Worm (Caenorhabditis elegans) whole organism, late embryonic: ENCODE data around the gene F46F2.5.

Source experiments
- C38D4.7 ChIP-seq: fragments of 200-800 bp; sonication (Bioruptor generic); optimal IDR thresholded peaks from 2 replicates; lab custom pipeline; 2018; ENCODE audit warnings: mild to moderate bottlenecking, missing genetic modification characterization, moderate library complexity, missing compliant biosample characterization
- Y22D7AL.16 ChIP-seq: sonication (generic microtip); optimal IDR thresholded peaks from 2 replicates; lab custom pipeline; 2016; ENCODE audit warnings: missing genetic modification characterization, missing compliant biosample characterization
- ceh-14 ChIP-seq: sonication (generic microtip); optimal IDR thresholded peaks from 2 replicates; lab custom pipeline; 2016; ENCODE audit warnings: missing genotype, missing genetic modification characterization, missing compliant biosample characterization
- ceh-18 ChIP-seq: sonication (generic microtip); optimal IDR thresholded peaks from 2 replicates; lab custom pipeline; 2016; ENCODE audit warnings: missing genetic modification characterization, missing compliant biosample characterization
- ceh-19 ChIP-seq: fragments of 200-800 bp; sonication (Bioruptor generic); optimal IDR thresholded peaks from 2 replicates; lab custom pipeline; 2018; ENCODE audit warnings: mild to moderate bottlenecking, missing genetic modification characterization, missing compliant biosample characterization
- ceh-22 ChIP-seq: sonication (generic microtip); optimal IDR thresholded peaks from 2 replicates; lab custom pipeline; 2017; ENCODE audit warnings: missing biosample characterization, missing genetic modification characterization
- ceh-24 ChIP-seq: sonication (generic microtip); optimal IDR thresholded peaks from 2 replicates; lab custom pipeline; 2016; ENCODE audit warnings: mild to moderate bottlenecking, missing genetic modification characterization, missing compliant biosample characterization
- ceh-34 ChIP-seq: sonication (generic microtip); optimal IDR thresholded peaks from 2 replicates; lab custom pipeline; 2016; ENCODE audit warnings: mild to moderate bottlenecking, missing genetic modification characterization, missing compliant biosample characterization
- ceh-45 ChIP-seq: fragments of 200-800 bp; sonication (Bioruptor generic); IDR thresholded peaks from 2 replicates; pipeline ENCODE4 v1.3.6; 2022; ENCODE audit warnings: missing genetic modification reagents, missing genetic modification characterization, missing compliant biosample characterization
- ceh-9 ChIP-seq: sonication (generic microtip); optimal IDR thresholded peaks from 2 replicates; lab custom pipeline; 2016; ENCODE audit warnings: mild to moderate bottlenecking, missing genetic modification characterization, inconsistent platforms, missing compliant biosample characterization
- che-1 ChIP-seq: sonication (generic microtip); optimal IDR thresholded peaks from 2 replicates; lab custom pipeline; 2016; ENCODE audit warnings: mild to moderate bottlenecking, missing genetic modification characterization, missing compliant biosample characterization
- dmd-4 ChIP-seq: sonication (generic microtip); optimal IDR thresholded peaks from 2 replicates; lab custom pipeline; 2016; ENCODE audit warnings: borderline replicate concordance, missing genetic modification characterization, missing compliant biosample characterization
- dve-1 ChIP-seq: sonication (generic microtip); optimal IDR thresholded peaks from 2 replicates; lab custom pipeline; 2017; ENCODE audit warnings: antibody characterized with exemption, mild to moderate bottlenecking, missing genetic modification characterization, missing compliant biosample characterization
- elt-2 ChIP-seq: sonication (generic microtip); optimal IDR thresholded peaks from 2 replicates; lab custom pipeline; 2016; ENCODE audit warnings: missing genetic modification reagents, missing genetic modification characterization, missing compliant biosample characterization
- ets-4 ChIP-seq: sonication (generic microtip); optimal IDR thresholded peaks from 2 replicates; lab custom pipeline; 2016; ENCODE audit warnings: missing genetic modification characterization, missing compliant biosample characterization
- fax-1 ChIP-seq: sonication (generic microtip); optimal IDR thresholded peaks from 2 replicates; lab custom pipeline; 2016; ENCODE audit warnings: missing genotype, missing genetic modification characterization, missing compliant biosample characterization
- fkh-10 ChIP-seq: fragments of 150-350 bp; optimal IDR thresholded peaks from 2 replicates; lab custom pipeline; 2014; ENCODE audit warnings: missing biosample characterization, missing genetic modification reagents, missing genetic modification characterization
- fkh-6 ChIP-seq: sonication (generic microtip); optimal IDR thresholded peaks from 2 replicates; lab custom pipeline; 2016; ENCODE audit warnings: missing genetic modification characterization, missing compliant biosample characterization
- hlh-15 ChIP-seq: sonication (generic microtip); optimal IDR thresholded peaks from 2 replicates; lab custom pipeline; 2016; ENCODE audit warnings: missing genetic modification characterization, missing compliant biosample characterization
- hlh-30 ChIP-seq: sonication (generic microtip); optimal IDR thresholded peaks from 2 replicates; lab custom pipeline; 2017; ENCODE audit warnings: antibody characterized with exemption, missing genetic modification characterization, missing compliant biosample characterization; ENCODE audit not compliant: insufficient read depth
- hlh-6 ChIP-seq: sonication (generic microtip); optimal IDR thresholded peaks from 2 replicates; lab custom pipeline; 2016; ENCODE audit warnings: missing genotype, missing genetic modification characterization, missing compliant biosample characterization
- hlh-8 ChIP-seq: sonication (generic microtip); optimal IDR thresholded peaks from 2 replicates; lab custom pipeline; 2016; ENCODE audit warnings: missing genotype, missing genetic modification characterization, missing compliant biosample characterization
- mec-3 ChIP-seq: sonication (generic microtip); optimal IDR thresholded peaks from 2 replicates; lab custom pipeline; 2016; ENCODE audit warnings: borderline replicate concordance, missing genetic modification characterization, missing compliant biosample characterization
- nfya-1 ChIP-seq: sonication (generic microtip); optimal IDR thresholded peaks from 2 replicates; lab custom pipeline; 2017; ENCODE audit warnings: missing genetic modification characterization, mild to moderate bottlenecking, missing compliant biosample characterization, antibody characterized with exemption, moderate library complexity
- nhr-11 ChIP-seq: fragments of 150-350 bp; optimal IDR thresholded peaks from 2 replicates; lab custom pipeline; 2014; ENCODE audit warnings: missing biosample characterization, missing genetic modification characterization
- odd-2 ChIP-seq: sonication (generic microtip); optimal IDR thresholded peaks from 2 replicates; lab custom pipeline; 2017; ENCODE audit warnings: antibody characterized with exemption, mild to moderate bottlenecking, missing genetic modification characterization, missing compliant biosample characterization
- pag-3 ChIP-seq: sonication (generic microtip); optimal IDR thresholded peaks from 2 replicates; lab custom pipeline; 2016; ENCODE audit warnings: missing compliant biosample characterization, missing genetic modification characterization, borderline replicate concordance
- pros-1 ChIP-seq: fragments of 150-350 bp; optimal IDR thresholded peaks from 2 replicates; lab custom pipeline; 2014; ENCODE audit warnings: missing biosample characterization, missing genetic modification reagents, missing genetic modification characterization
- ref-2 ChIP-seq: sonication (generic microtip); optimal IDR thresholded peaks from 2 replicates; lab custom pipeline; 2016; ENCODE audit warnings: missing genetic modification characterization, missing compliant biosample characterization
- sdc-2 ChIP-seq: sonication (generic microtip); optimal IDR thresholded peaks from 2 replicates; lab custom pipeline; 2016; ENCODE audit warnings: missing genotype, missing genetic modification characterization, missing compliant biosample characterization
- sox-2 ChIP-seq: fragments of 200-800 bp; sonication (Bioruptor generic); IDR thresholded peaks from 2 replicates; pipeline ENCODE4 v1.3.6; 2022; ENCODE audit warnings: missing genetic modification reagents, missing genetic modification characterization, missing compliant biosample characterization
- sox-4 ChIP-seq: sonication (generic microtip); optimal IDR thresholded peaks from 2 replicates; lab custom pipeline; 2017; ENCODE audit warnings: mild to moderate bottlenecking, missing genetic modification characterization, inconsistent platforms, missing compliant biosample characterization
- syd-9 ChIP-seq: sonication (generic microtip); optimal IDR thresholded peaks from 2 replicates; lab custom pipeline; 2016; ENCODE audit warnings: mild to moderate bottlenecking, missing genetic modification characterization, moderate library complexity, missing compliant biosample characterization
- tbx-2 ChIP-seq: sonication (generic microtip); optimal IDR thresholded peaks from 2 replicates; lab custom pipeline; 2016; ENCODE audit warnings: missing genetic modification characterization, missing compliant biosample characterization
- tbx-7 ChIP-seq: sonication (generic microtip); optimal IDR thresholded peaks from 2 replicates; lab custom pipeline; 2016; ENCODE audit warnings: missing genotype, missing genetic modification characterization, missing compliant biosample characterization
- unc-42 ChIP-seq: sonication (generic microtip); optimal IDR thresholded peaks from 2 replicates; lab custom pipeline; 2016; ENCODE audit warnings: missing genotype, missing genetic modification characterization, missing compliant biosample characterization
- unc-55 ChIP-seq: sonication (generic microtip); optimal IDR thresholded peaks from 2 replicates; lab custom pipeline; 2017; ENCODE audit warnings: missing biosample characterization, missing genetic modification reagents, missing genetic modification characterization
- zip-5 ChIP-seq: sonication (generic microtip); optimal IDR thresholded peaks from 2 replicates; lab custom pipeline; 2016; ENCODE audit warnings: missing genetic modification characterization, missing compliant biosample characterization

The F46F2.5 gene

DNA sequence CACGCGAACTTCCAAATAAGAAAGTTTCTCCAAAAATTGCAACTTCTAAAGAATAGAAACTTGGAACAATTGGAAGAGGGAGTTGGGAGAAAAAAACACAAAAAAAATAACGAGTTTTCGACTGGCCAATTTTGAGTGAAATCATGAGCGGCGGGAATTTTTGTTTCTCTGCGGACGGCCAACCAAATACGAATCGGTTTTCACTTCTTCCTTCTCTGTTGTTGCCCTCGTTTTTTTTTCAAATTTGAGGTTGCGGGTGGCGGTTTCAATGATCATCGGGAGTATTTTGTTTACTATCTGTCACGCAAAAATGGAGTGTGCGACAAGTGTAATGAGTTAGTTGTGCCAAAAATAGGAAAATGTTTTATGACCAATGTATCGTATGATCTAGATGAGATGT is 28.8 kb upstream of the F46F2.5 start:
- TF ChIP-seq unc-42 (tag; lab: Kevin White, UChicago) (peak; percentile 14), odd-2 (tag; lab: Kevin White, UChicago) (no peak)

DNA sequence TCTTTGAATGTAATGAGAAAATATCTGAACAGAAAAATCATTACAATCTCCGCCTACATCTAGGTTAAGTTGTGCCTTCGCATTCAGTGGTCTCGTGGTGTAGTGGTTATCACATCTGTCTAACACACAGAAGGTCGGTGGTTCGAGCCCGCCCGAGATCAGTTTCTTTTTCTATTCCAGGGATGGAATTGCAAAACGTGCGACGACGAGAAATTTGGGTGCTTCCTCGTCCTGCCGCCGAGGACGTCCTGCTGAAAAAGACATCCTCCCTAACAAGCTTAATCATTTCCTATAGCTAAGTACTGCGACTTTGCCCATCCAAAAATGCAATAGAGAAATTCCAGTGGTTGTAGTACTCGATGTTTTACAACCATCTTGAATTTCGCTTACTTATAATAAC is 26.5 kb upstream of the F46F2.5 start:
- TF ChIP-seq elt-2 = peak; percentile 16
- TF ChIP-seq hlh-6 (tag; lab: Kevin White, UChicago) = no peak
- TF ChIP-seq, all 69 proteins: peak for 1

DNA sequence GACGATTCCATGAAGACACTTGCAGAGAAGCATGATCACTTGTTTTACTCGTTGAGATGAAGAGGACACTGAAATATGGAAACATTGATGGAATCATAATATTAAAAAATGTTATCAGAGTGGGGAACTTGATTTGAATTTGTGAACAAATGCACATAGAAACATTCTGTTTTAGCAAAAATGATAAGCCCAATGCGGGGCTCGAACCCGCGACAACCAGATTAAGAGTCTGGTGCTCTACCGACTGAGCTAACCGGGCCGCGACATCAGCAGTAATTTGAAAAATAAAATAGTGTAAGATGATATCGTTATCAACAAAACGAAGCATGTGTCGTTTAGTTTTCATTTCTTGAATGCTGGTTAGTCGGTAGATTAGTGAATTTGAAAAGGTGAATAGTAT is 21.4 kb upstream of the F46F2.5 start:
- TF ChIP-seq syd-9 (tag; lab: Kevin White, UChicago) (no peak), nfya-1 (no peak), ceh-18 (tag; lab: Kevin White, UChicago) (no peak), ceh-9 (tag; lab: Kevin White, UChicago) (no peak), fax-1 (tag; lab: Kevin White, UChicago) (no peak), hlh-8 (no peak), fkh-6 (tag; lab: Kevin White, UChicago) (no peak)

DNA sequence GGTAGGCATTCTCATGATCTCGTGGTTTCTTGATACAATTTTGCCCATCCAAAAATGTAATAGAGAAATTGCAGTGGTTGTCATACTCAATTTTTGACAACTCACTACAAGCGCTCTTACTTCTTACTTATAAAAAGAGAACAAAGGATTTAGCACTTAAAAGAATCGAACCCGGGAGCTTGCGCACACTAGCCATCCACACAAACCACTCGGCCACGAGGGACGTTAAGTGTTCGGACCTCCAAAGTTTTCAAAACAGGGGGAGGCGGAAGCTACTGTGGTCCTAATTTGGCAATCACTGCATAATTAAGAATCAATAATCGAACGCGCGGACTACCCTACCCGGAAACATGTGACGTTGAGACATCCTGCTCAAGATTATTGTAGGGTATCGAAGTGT is 19.8 kb upstream of the F46F2.5 start:
- TF ChIP-seq C38D4.7 (GFP tag; lab: Kevin White, UChicago) (no peak), ceh-34 (tag; lab: Kevin White, UChicago) (no peak), fax-1 (tag; lab: Kevin White, UChicago) (no peak), nhr-11 (no peak), sox-4 (no peak), ceh-14 (no peak), Y22D7AL.16 (no peak), ceh-45 (no peak), ceh-24 (tag; lab: Kevin White, UChicago) (no peak), ceh-22 (no peak), hlh-15 (no peak), sox-2 (GFP tag; lab: Robert Waterston, UW) (no peak), zip-5 (tag; lab: Kevin White, UChicago) (no peak)

DNA sequence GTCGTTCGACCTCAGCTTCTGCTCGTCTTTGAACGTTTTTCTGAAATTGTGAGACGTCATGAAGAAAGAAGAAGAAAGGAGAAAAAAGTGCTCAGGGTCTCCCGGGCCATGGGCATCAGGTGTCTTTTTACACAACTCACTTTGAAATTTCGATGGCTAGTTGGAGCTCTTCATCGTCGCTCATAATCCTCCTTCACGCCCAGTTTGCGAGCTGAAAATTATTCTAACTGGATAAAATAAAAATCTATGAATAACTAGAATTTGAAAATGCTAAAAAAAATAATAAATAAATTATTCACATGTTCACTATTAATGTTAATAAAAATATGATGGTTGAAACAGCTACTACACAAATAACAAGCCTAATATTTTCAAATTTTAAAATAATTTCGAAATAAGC is 16.3 kb upstream of the F46F2.5 start, which contains the start of gene piki-1:
piki-1 (minus strand) TSS at position 218 of the 400 bp plus-strand sequence.
- TF ChIP-seq odd-2 (tag; lab: Kevin White, UChicago) = no peak
- no peak for TF ChIP-seq syd-9 (tag; lab: Kevin White, UChicago)
- no peak for TF ChIP-seq ceh-22
- no peak for TF ChIP-seq che-1
- no peak for TF ChIP-seq tbx-2 (tag; lab: Kevin White, UChicago)
- no peak for TF ChIP-seq sox-2 (GFP tag; lab: Robert Waterston, UW)
- TF ChIP-seq unc-42 (tag; lab: Kevin White, UChicago) = no peak
- no peak for TF ChIP-seq hlh-6 (tag; lab: Kevin White, UChicago)
- TF ChIP-seq ets-4 = no peak
- no peak for TF ChIP-seq fkh-10 (GFP tag; lab: Kevin White, UChicago)
- TF ChIP-seq hlh-30 (tag; lab: Kevin White, UChicago) = no peak
- no peak for TF ChIP-seq pag-3 (tag; lab: Kevin White, UChicago)
- TF ChIP-seq elt-2 = no peak
- TF ChIP-seq ceh-14 = no peak
- TF ChIP-seq pros-1 = no peak

DNA sequence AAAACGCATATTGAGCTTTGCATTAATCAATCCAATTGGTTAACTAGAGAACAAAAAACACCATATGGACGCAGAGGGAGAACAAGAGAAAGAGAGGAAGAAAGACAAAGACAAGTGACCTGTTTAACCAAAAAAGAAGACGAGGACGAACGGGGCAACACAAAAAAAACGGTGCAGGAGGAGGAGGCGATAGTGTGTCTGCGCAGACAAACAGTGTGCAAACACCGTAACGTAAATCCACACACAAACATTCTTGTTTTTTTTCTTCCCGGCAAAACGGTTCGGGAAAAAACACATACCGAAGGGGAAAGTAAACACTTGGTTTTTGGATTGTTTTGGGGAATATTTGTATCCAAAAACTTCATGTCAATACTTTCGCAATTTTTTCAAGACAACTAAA is 15.9 kb upstream of the F46F2.5 start:
- TF ChIP-seq mec-3 (tag; lab: Kevin White, UChicago) (no peak), tbx-2 (tag; lab: Kevin White, UChicago) (peak; percentile 3), ceh-22 (no peak), unc-55 (GFP tag; lab: Kevin White, UChicago) (no peak), hlh-30 (tag; lab: Kevin White, UChicago) (peak; percentile 25), fkh-10 (GFP tag; lab: Kevin White, UChicago) (no peak), ref-2 (no peak), tbx-7 (tag; lab: Kevin White, UChicago) (no peak), ceh-24 (tag; lab: Kevin White, UChicago) (no peak), ceh-19 (GFP tag; lab: Kevin White, UChicago) (no peak), sox-2 (GFP tag; lab: Robert Waterston, UW) (no peak), sdc-2 (tag; lab: Kevin White, UChicago) (no peak), zip-5 (tag; lab: Kevin White, UChicago) (no peak), hlh-8 (no peak), ets-4 (no peak), dmd-4 (tag; lab: Kevin White, UChicago) (no peak), dve-1 (no peak)
- TF ChIP-seq, all 69 proteins: peak for 2
